Worm (Caenorhabditis elegans): ENCODE data around the gene C31C9.9.
"Not testable (repeated sequence)": the region's sequence is repeated elsewhere in the genome, so short reads cannot be mapped to it uniquely, and the experiment has no call there.

ce11 chrII:13661990-13662389, 7.2 kb downstream of the C31C9.9 start, which contains the start of gene C31C9.6:
- not testable (repeated sequence) for TF ChIP-seq him-1, W03F9.2 (tag; optimal IDR thresholded peaks at IDR 0.05)
